Worm (Caenorhabditis elegans) whole organism, midembryonic: ENCODE measurements around the gene ptp-4A2.

ENCODE experiments used
- T22C8.4 ChIP-seq: fragments of 200-800 bp; sonication (Bioruptor generic); IDR thresholded peaks from 2 replicates; pipeline ENCODE4 v1.3.6; 2022; ENCODE audit warnings: missing genetic modification characterization, missing compliant biosample characterization
- cog-1 ChIP-seq: sonication (generic microtip); optimal IDR thresholded peaks from 2 replicates; lab custom pipeline; 2016; ENCODE audit warnings: missing genetic modification characterization, missing compliant biosample characterization
- flt-1 ChIP-seq: fragments of 200-800 bp; sonication (Bioruptor generic); IDR thresholded peaks from 2 replicates; pipeline ENCODE4 v1.3.6; 2022; ENCODE audit warnings: missing genetic modification characterization, missing compliant biosample characterization
- klf-2 ChIP-seq: fragments of 200-800 bp; sonication (Bioruptor generic); conservative IDR thresholded peaks from 2 replicates; pipeline ENCODE4 v1.3.6; 2022; ENCODE audit warnings: missing genetic modification reagents, missing genetic modification characterization, missing compliant biosample characterization
- med-1 ChIP-seq: sonication (generic microtip); optimal IDR thresholded peaks from 2 replicates; lab custom pipeline; 2017; ENCODE audit warnings: missing genetic modification characterization, mild to moderate bottlenecking, missing compliant biosample characterization, antibody characterized with exemption, missing genetic modification reagents; ENCODE audit not compliant: insufficient read depth
- ztf-23 ChIP-seq: fragments of 200-800 bp; sonication (Bioruptor generic); IDR thresholded peaks from 2 replicates; pipeline ENCODE4 v1.3.6; 2022; ENCODE audit warnings: missing genetic modification reagents, missing genetic modification characterization, missing compliant biosample characterization
- ztf-29 ChIP-seq: fragments of 200-800 bp; sonication (Bioruptor generic); IDR thresholded peaks from 2 replicates; pipeline ENCODE4 v1.3.6; 2022; ENCODE audit warnings: missing genetic modification reagents, missing genetic modification characterization, missing compliant biosample characterization

DNA sequence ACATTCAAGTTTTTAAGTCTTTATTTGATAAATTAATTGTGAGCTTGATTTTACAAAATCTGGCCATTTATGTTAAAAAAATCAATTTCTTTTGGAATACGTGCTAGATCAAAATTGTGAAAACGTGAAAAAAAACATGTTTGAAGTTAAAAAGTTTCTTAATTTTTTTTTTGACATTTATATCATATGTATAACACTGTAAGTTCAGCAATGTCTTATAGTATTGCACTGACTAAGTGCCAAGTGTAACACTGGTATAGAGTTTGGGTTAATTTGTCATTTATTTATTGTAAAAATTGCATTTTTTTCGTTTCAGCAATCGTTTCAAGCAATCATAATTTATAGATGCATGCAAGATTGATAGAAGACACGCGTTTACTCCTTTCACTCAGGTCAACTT, 5.2 kb downstream of the ptp-4A2 start:
- TF ChIP-seq ztf-23 (GFP tag; lab: Robert Waterston, UW) (no peak), cog-1 (tag; lab: Kevin White, UChicago) (no peak), T22C8.4 (GFP tag; lab: Robert Waterston, UW) (no peak), flt-1 (GFP tag; lab: Robert Waterston, UW) (no peak), klf-2 (GFP tag; lab: Robert Waterston, UW) (no peak), med-1 (GFP tag; lab: Kevin White, UChicago) (no peak), ztf-29 (GFP tag; lab: Robert Waterston, UW) (no peak)
